Fruit fly (Drosophila melanogaster) whole organism, pupa: ENCODE data around the gene Elys.

Experiments
- CG13204 ChIP-seq: fragments of 200-800 bp; sonication (Bioruptor generic); optimal IDR thresholded peaks from 2 replicates; lab custom pipeline; 2018; ENCODE audit warnings: missing biosample characterization, mild to moderate bottlenecking, missing genetic modification characterization, moderate library complexity
- CG17806 ChIP-seq: fragments of 200-800 bp; sonication (Bioruptor generic); optimal IDR thresholded peaks from 2 replicates; lab custom pipeline; 2018; ENCODE audit warnings: missing biosample characterization, mild to moderate bottlenecking, missing genetic modification characterization, moderate library complexity
- CG8301 ChIP-seq: fragments of 200-800 bp; sonication (Bioruptor generic); optimal IDR thresholded peaks from 2 replicates; lab custom pipeline; 2018; ENCODE audit warnings: missing biosample characterization, mild to moderate bottlenecking, missing genetic modification characterization
- CG9948 ChIP-seq: fragments of 200-800 bp; sonication (Bioruptor generic); optimal IDR thresholded peaks from 2 replicates; lab custom pipeline; 2018; ENCODE audit warnings: missing biosample characterization, mild to moderate bottlenecking, missing genetic modification characterization, moderate library complexity
- EcR ChIP-seq: fragments of 200-800 bp; sonication (Bioruptor generic); optimal IDR thresholded peaks from 3 replicates; lab custom pipeline; 2019; ENCODE audit warnings: missing biosample characterization, missing genetic modification characterization, mild to moderate bottlenecking, moderate library complexity, missing genetic modification reagents
- Ets98B ChIP-seq: fragments of 200-800 bp; sonication (Bioruptor generic); IDR thresholded peaks from 2 replicates; pipeline ENCODE4 v1.3.6; 2022; ENCODE audit warnings: missing biosample characterization, missing genetic modification characterization
- Pif1A ChIP-seq: fragments of 200-800 bp; sonication (Bioruptor generic); optimal IDR thresholded peaks from 3 replicates; lab custom pipeline; 2016; ENCODE audit warnings: missing biosample characterization, missing genetic modification characterization
- fd96Ca ChIP-seq: fragments of 200-800 bp; sonication (Bioruptor generic); IDR thresholded peaks from 3 replicates; pipeline ENCODE4 v1.3.6; 2022; ENCODE audit warnings: missing biosample characterization, missing genetic modification characterization

DNA sequence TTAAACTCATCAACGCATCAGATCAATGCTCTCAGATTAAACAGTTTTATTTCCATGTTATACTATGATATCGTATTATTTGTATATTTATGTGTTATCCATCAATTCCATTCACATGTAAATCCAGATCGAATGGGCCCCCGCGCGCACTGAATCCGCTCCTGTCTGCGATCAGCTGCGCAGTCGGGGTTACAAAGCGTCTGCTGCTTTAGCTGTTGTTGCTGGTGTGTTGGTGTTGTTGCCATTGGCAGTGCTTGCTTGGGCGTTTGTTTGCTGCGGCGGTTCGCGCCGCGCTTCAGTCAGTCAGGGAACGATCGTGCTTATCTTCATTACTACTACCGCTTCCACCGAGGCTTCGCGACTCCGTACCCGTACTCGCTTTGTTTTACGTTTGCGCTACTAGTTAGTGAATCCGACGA lies 14.9 kb downstream of the Elys start, which contains the start of gene Zw:
- TF ChIP-seq Ets98B (peak; percentile 72), CG8301 (peak; percentile 36), CG17806 (tag; lab: Kevin White, UChicago) (peak; percentile 38), Pif1A (peak; percentile 67), CG13204 (peak; percentile 95), CG9948 (tag; lab: Kevin White, UChicago) (peak; percentile 26), EcR (GFP tag; lab: Kevin White, UChicago) (peak; percentile 28), fd96Ca (GFP tag; lab: Robert Waterston, UW) (peak; percentile 74)
